Fruit fly (Drosophila melanogaster) whole organism, embryonic: ENCODE data around the gene CG13086.

Experiments
- Atf-2 ChIP-seq: fragments of 200-800 bp; sonication (Bioruptor generic); optimal IDR thresholded peaks from 2 replicates; lab custom pipeline; 2016; ENCODE audit warnings: missing biosample characterization, missing genetic modification characterization
- Atf6 ChIP-seq: fragments of 200-800 bp; sonication (Bioruptor generic); IDR thresholded peaks from 2 replicates; pipeline ENCODE4 v1.3.6; 2022; ENCODE audit warnings: missing biosample characterization, missing genetic modification characterization
- CG10979 ChIP-seq: fragments of 200-800 bp; sonication (Bioruptor generic); optimal IDR thresholded peaks from 2 replicates; lab custom pipeline; 2018; ENCODE audit warnings: missing biosample characterization, mild to moderate bottlenecking, missing genetic modification characterization, moderate library complexity
- CG11695 ChIP-seq: fragments of 200-800 bp; sonication (Bioruptor generic); IDR thresholded peaks from 3 replicates; pipeline ENCODE4 v1.3.6; 2022; ENCODE audit warnings: missing biosample characterization, missing genetic modification characterization
- CG12391 ChIP-seq: fragments of 200-800 bp; sonication (Bioruptor generic); optimal IDR thresholded peaks from 3 replicates; lab custom pipeline; 2018; ENCODE audit warnings: missing biosample characterization, mild to moderate bottlenecking, missing genetic modification characterization, moderate library complexity
- CG17186 ChIP-seq: fragments of 200-800 bp; sonication (Bioruptor generic); optimal IDR thresholded peaks from 3 replicates; lab custom pipeline; 2017; ENCODE audit warnings: missing biosample characterization, missing genetic modification reagents, missing genetic modification characterization
- CG18262 ChIP-seq: fragments of 200-800 bp; optimal IDR thresholded peaks from 3 replicates; lab custom pipeline; 2019; ENCODE audit warnings: missing biosample characterization, mild to moderate bottlenecking, missing genetic modification characterization, moderate library complexity
- CG18476 ChIP-seq: fragments of 200-800 bp; sonication (Bioruptor generic); optimal IDR thresholded peaks from 2 replicates; lab custom pipeline; 2016; ENCODE audit warnings: missing biosample characterization, mild to moderate bottlenecking, missing genetic modification characterization
- CG2202 ChIP-seq: fragments of 200-800 bp; sonication (Bioruptor generic); optimal IDR thresholded peaks from 2 replicates; lab custom pipeline; 2018; ENCODE audit warnings: missing biosample characterization, mild to moderate bottlenecking, missing genetic modification characterization
- CG30431 ChIP-seq: fragments of 200-800 bp; sonication (Bioruptor generic); optimal IDR thresholded peaks from 2 replicates; lab custom pipeline; 2017; ENCODE audit warnings: missing biosample characterization, missing genetic modification characterization
- CG32532 ChIP-seq: fragments of 200-800 bp; sonication (Bioruptor generic); IDR thresholded peaks from 2 replicates; pipeline ENCODE4 v1.3.6; 2022; ENCODE audit warnings: missing biosample characterization, missing genetic modification characterization
- CG33557 ChIP-seq: fragments of 200-800 bp; sonication (Bioruptor generic); optimal IDR thresholded peaks from 2 replicates; lab custom pipeline; 2019; ENCODE audit warnings: missing biosample characterization, mild to moderate bottlenecking, missing genetic modification characterization, moderate library complexity
- CG3847 ChIP-seq: fragments of 200-800 bp; sonication (Bioruptor generic); IDR thresholded peaks from 2 replicates; pipeline ENCODE4 v1.3.6; 2022; ENCODE audit warnings: missing biosample characterization, missing genetic modification characterization
- CG42726 ChIP-seq: fragments of 200-800 bp; sonication (Bioruptor generic); IDR thresholded peaks from 2 replicates; pipeline ENCODE4 v1.3.6; 2022; ENCODE audit warnings: missing biosample characterization, missing genetic modification characterization; ENCODE audit not compliant: partially characterized antibody
- CG4617 ChIP-seq: fragments of 200-800 bp; sonication (Bioruptor generic); optimal IDR thresholded peaks from 3 replicates; lab custom pipeline; 2016; ENCODE audit warnings: missing biosample characterization, missing genetic modification characterization, borderline replicate concordance
- CG4854 ChIP-seq: fragments of 200-800 bp; sonication (Bioruptor generic); optimal IDR thresholded peaks from 2 replicates; lab custom pipeline; 2016; ENCODE audit warnings: missing biosample characterization, missing genetic modification characterization, inconsistent platforms
- CG5245 ChIP-seq: fragments of 200-800 bp; sonication (Bioruptor generic); optimal IDR thresholded peaks from 3 replicates; lab custom pipeline; 2016; ENCODE audit warnings: missing biosample characterization, missing genetic modification characterization
- CG5953 ChIP-seq: fragments of 200-800 bp; sonication (Bioruptor generic); IDR thresholded peaks from 2 replicates; pipeline ENCODE4 v1.3.6; 2022; ENCODE audit warnings: missing biosample characterization, missing genetic modification characterization
- CG6689 ChIP-seq: fragments of 200-800 bp; sonication (Bioruptor generic); IDR thresholded peaks from 2 replicates; pipeline ENCODE4 v1.3.6; 2022; ENCODE audit warnings: missing biosample characterization, missing genetic modification characterization
- CG7357 ChIP-seq: fragments of 200-800 bp; sonication (Bioruptor generic); IDR thresholded peaks from 3 replicates; pipeline ENCODE4 v1.3.6; 2022; ENCODE audit warnings: missing biosample characterization, missing genetic modification characterization
- CG7963 ChIP-seq: fragments of 200-800 bp; sonication (Bioruptor generic); IDR thresholded peaks from 3 replicates; pipeline ENCODE4 v1.3.6; 2022; ENCODE audit warnings: missing biosample characterization, missing genetic modification characterization; ENCODE audit not compliant: partially characterized antibody
- CG8281 ChIP-seq: fragments of 200-800 bp; sonication (Bioruptor generic); optimal IDR thresholded peaks from 2 replicates; lab custom pipeline; 2018; ENCODE audit warnings: missing biosample characterization, mild to moderate bottlenecking, missing genetic modification characterization, moderate library complexity
- CTCF ChIP-seq: fragments of 200-800 bp; sonication (Bioruptor generic); optimal IDR thresholded peaks from 2 replicates; lab custom pipeline; 2017; ENCODE audit warnings: missing biosample characterization, mild to moderate bottlenecking, missing genetic modification characterization, moderate library complexity
- CoRest ChIP-seq: fragments of 200-800 bp; sonication (Bioruptor generic); optimal IDR thresholded peaks from 3 replicates; lab custom pipeline; 2018; ENCODE audit warnings: missing biosample characterization, mild to moderate bottlenecking, missing genetic modification characterization, moderate library complexity
- Dll ChIP-seq: fragments of 200-800 bp; sonication (Bioruptor generic); IDR thresholded peaks from 4 replicates; pipeline ENCODE4 v1.3.6; 2022; ENCODE audit warnings: missing biosample characterization, missing genetic modification characterization; ENCODE audit not compliant: partially characterized antibody
- Elba2 ChIP-seq: fragments of 200-800 bp; sonication (Bioruptor generic); optimal IDR thresholded peaks from 3 replicates; lab custom pipeline; 2016; ENCODE audit warnings: missing biosample characterization, missing genetic modification characterization
- HHEX ChIP-seq: fragments of 200-800 bp; sonication (Bioruptor generic); optimal IDR thresholded peaks from 3 replicates; lab custom pipeline; 2017; ENCODE audit warnings: missing biosample characterization, mild to moderate bottlenecking, missing genetic modification characterization, missing genetic modification reagents
- HLH54F ChIP-seq: fragments of 200-800 bp; sonication (Bioruptor generic); optimal IDR thresholded peaks from 3 replicates; lab custom pipeline; 2016; ENCODE audit warnings: missing biosample characterization, missing genetic modification characterization
- HLHmδ ChIP-seq: fragments of 200-800 bp; sonication (Bioruptor generic); optimal IDR thresholded peaks from 2 replicates; lab custom pipeline; 2018; ENCODE audit warnings: missing biosample characterization, mild to moderate bottlenecking, missing genetic modification characterization, moderate library complexity
- Kr ChIP-seq: fragments of 200-800 bp; sonication (Bioruptor generic); optimal IDR thresholded peaks from 2 replicates; lab custom pipeline; 2017; ENCODE audit warnings: missing biosample characterization, mild to moderate bottlenecking, missing genetic modification characterization
- MBD-R2 ChIP-seq: fragments of 200-800 bp; sonication (Bioruptor generic); IDR thresholded peaks from 2 replicates; pipeline ENCODE4 v1.3.6; 2022; ENCODE audit warnings: missing biosample characterization, missing genetic modification characterization
- NfI ChIP-seq: fragments of 200-800 bp; sonication (Bioruptor generic); optimal IDR thresholded peaks from 3 replicates; lab custom pipeline; 2018; ENCODE audit warnings: missing biosample characterization, mild to moderate bottlenecking, missing genetic modification characterization, moderate library complexity
- Spps ChIP-seq: fragments of 200-800 bp; sonication (Bioruptor generic); optimal IDR thresholded peaks from 2 replicates; lab custom pipeline; 2018; ENCODE audit warnings: missing biosample characterization, mild to moderate bottlenecking, missing genetic modification characterization
- ap ChIP-seq: fragments of 200-800 bp; sonication (Bioruptor generic); IDR thresholded peaks from 2 replicates; pipeline ENCODE4 v1.3.6; 2022; ENCODE audit warnings: missing biosample characterization, missing genetic modification characterization
- az2 ChIP-seq: fragments of 200-800 bp; sonication (Bioruptor generic); optimal IDR thresholded peaks from 3 replicates; lab custom pipeline; 2016; ENCODE audit warnings: missing biosample characterization, missing genetic modification characterization
- bab2 ChIP-seq: fragments of 200-800 bp; sonication (Bioruptor generic); optimal IDR thresholded peaks from 2 replicates; lab custom pipeline; 2016; ENCODE audit warnings: missing biosample characterization, missing genetic modification characterization
- chm ChIP-seq: fragments of 200-800 bp; sonication (Bioruptor generic); IDR thresholded peaks from 2 replicates; pipeline ENCODE4 v1.3.6; 2022; ENCODE audit warnings: missing biosample characterization, missing genetic modification characterization
- ems ChIP-seq: fragments of 200-800 bp; sonication (Bioruptor generic); optimal IDR thresholded peaks from 3 replicates; lab custom pipeline; 2016; ENCODE audit warnings: missing biosample characterization, missing genetic modification characterization
- fd96Cb ChIP-seq: fragments of 200-800 bp; sonication (Bioruptor generic); optimal IDR thresholded peaks from 2 replicates; lab custom pipeline; 2018; ENCODE audit warnings: missing biosample characterization, mild to moderate bottlenecking, missing genetic modification characterization, moderate library complexity
- grau ChIP-seq: fragments of 200-800 bp; optimal IDR thresholded peaks from 3 replicates; lab custom pipeline; 2019; ENCODE audit warnings: missing biosample characterization, mild to moderate bottlenecking, missing genetic modification characterization, moderate library complexity
- hkb ChIP-seq, 2 experiments: fragments of 200-800 bp in 1 of 2; fragments of >200 bp in 1 of 2; sonication (Bioruptor generic) in 1 of 2; IDR thresholded peaks in 1 of 2; optimal IDR thresholded peaks in 1 of 2; 2 replicates each; pipeline versions ENCODE4 v1.3.6 to Lab custom; 2017 to 2022; ENCODE audit warnings: missing biosample characterization in 1 of 2, missing genetic modification characterization in 1 of 2
- mam ChIP-seq: fragments of 200-800 bp; sonication (Bioruptor generic); optimal IDR thresholded peaks from 3 replicates; lab custom pipeline; 2016; ENCODE audit warnings: missing biosample characterization, missing genetic modification characterization
- mirr ChIP-seq: fragments of 200-800 bp; sonication (Bioruptor generic); optimal IDR thresholded peaks from 3 replicates; lab custom pipeline; 2018; ENCODE audit warnings: missing biosample characterization, mild to moderate bottlenecking, missing genetic modification characterization
- pan ChIP-seq, 4 experiments: fragments of >200 bp in 3 of 4; fragments of 200-800 bp in 1 of 4; sonication (Bioruptor generic) in 1 of 4; optimal IDR thresholded peaks in 3 of 4; IDR thresholded peaks in 1 of 4; 2 replicates each; pipeline versions ENCODE4 v1.3.6 to Lab custom; 2017 to 2022; ENCODE audit warnings: missing biosample characterization in 2 of 4, missing genetic modification characterization in 2 of 4, mixed read lengths in 1 of 4
- pros ChIP-seq: fragments of 200-800 bp; sonication (Bioruptor generic); optimal IDR thresholded peaks from 3 replicates; lab custom pipeline; 2019; ENCODE audit warnings: missing biosample characterization, mild to moderate bottlenecking, missing genetic modification characterization, moderate library complexity
- salm ChIP-seq: fragments of 200-800 bp; sonication (Bioruptor generic); optimal IDR thresholded peaks from 2 replicates; lab custom pipeline; 2018; ENCODE audit warnings: missing biosample characterization, mild to moderate bottlenecking, missing genetic modification characterization
- sc ChIP-seq, 3 experiments: fragments of >200 bp in 2 of 3; fragments of 200-800 bp in 1 of 3; sonication (Bioruptor generic) in 1 of 3; optimal IDR thresholded peaks; 2 replicates in 2 of 3; 3 replicates in 1 of 3; lab custom pipeline; 2017; ENCODE audit warnings: mild to moderate bottlenecking in 1 of 3, missing biosample characterization in 1 of 3, missing genetic modification characterization in 1 of 3, missing genetic modification reagents in 1 of 3
- slp2 ChIP-seq: fragments of 200-800 bp; sonication (Bioruptor generic); optimal IDR thresholded peaks from 2 replicates; lab custom pipeline; 2016; ENCODE audit warnings: missing biosample characterization, missing genetic modification characterization
- vfl ChIP-seq: fragments of 200-800 bp; sonication (Bioruptor generic); optimal IDR thresholded peaks from 2 replicates; lab custom pipeline; 2016; ENCODE audit warnings: missing biosample characterization, missing genetic modification characterization
- zen ChIP-seq: fragments of 200-800 bp; sonication (Bioruptor generic); optimal IDR thresholded peaks from 3 replicates; lab custom pipeline; 2018; ENCODE audit warnings: missing biosample characterization, mild to moderate bottlenecking, missing genetic modification characterization, moderate library complexity

CG13086 gene

dm6 chr2L:19342018-19342417, 22.2 kb upstream of the CG13086 start (continued):
- TF ChIP-seq CG10979 (tag; lab: Kevin White, UChicago) (peak; percentile 81), CG33557 (GFP tag; lab: Kevin White, UChicago) (peak; percentile 34), CG12391 (tag; lab: Kevin White, UChicago) (peak; percentile 60), NfI (no peak), CG8281 (no peak), CG32532 (GFP tag; lab: Robert Waterston, UW) (no peak), mirr (GFP tag; lab: Kevin White, UChicago) (no peak), fd96Cb (tag; lab: Kevin White, UChicago) (peak; percentile 65), CG3847 (no peak), CG18476 (GFP tag; lab: Kevin White, UChicago) (no peak), CG5245 (GFP tag; lab: Kevin White, UChicago) (no peak), Dll (GFP tag; lab: Robert Waterston, UW) (no peak), vfl (GFP tag; lab: Kevin White, UChicago) (no peak), CG11695 (GFP tag; lab: Robert Waterston, UW) (0 out of 3 replicates have a peak, but pooled peaks have one; percentile 16), az2 (GFP tag; lab: Kevin White, UChicago) (peak; percentile 58), CG17186 (no peak), HHEX (no peak), CG30431 (GFP tag; lab: Kevin White, UChicago) (no peak), Atf-2 (GFP tag; lab: Kevin White, UChicago) (peak; percentile 28), Elba2 (no peak), pan (optimal IDR thresholded peaks at IDR 0.05; lab: Kevin White, UChicago) (no peak), pan (GFP tag; optimal IDR thresholded peaks at IDR 0.05 in 1 of 2, IDR thresholded peaks at IDR 0.05 in 1 of 2) (no peak), salm (tag; lab: Kevin White, UChicago) (no peak), ap (GFP tag; lab: Robert Waterston, UW) (no peak), CG4854 (GFP tag; lab: Kevin White, UChicago) (no peak), pros (GFP tag; lab: Kevin White, UChicago) (no peak), CG42726 (GFP tag; lab: Robert Waterston, UW) (no peak), Atf6 (GFP tag; lab: Robert Waterston, UW) (no peak), Spps (tag; lab: Kevin White, UChicago) (peak; percentile 55), bab2 (GFP tag; lab: Kevin White, UChicago) (peak; percentile 29), HLHmδ (GFP tag; lab: Kevin White, UChicago) (no peak), zen (tag; lab: Kevin White, UChicago) (no peak), CG4617 (GFP tag; lab: Kevin White, UChicago) (no peak), hkb (optimal IDR thresholded peaks at IDR 0.05; lab: Kevin White, UChicago) (no peak), hkb (GFP tag; IDR thresholded peaks at IDR 0.05; lab: Robert Waterston, UW) (no peak), CG7357 (peak; percentile 13; the same call in 1 of the 3 replicates), chm (GFP tag; lab: Robert Waterston, UW) (no peak; the same call in 1 of the 2 replicates), CG5953 (GFP tag; lab: Robert Waterston, UW) (no peak), CG2202 (peak; percentile 51), HLH54F (no peak), sc (optimal IDR thresholded peaks at IDR 0.05; lab: Kevin White, UChicago) (no peak), sc (GFP tag; optimal IDR thresholded peaks at IDR 0.05; lab: Kevin White, UChicago) (peak; percentile 53), CoRest (tag; lab: Kevin White, UChicago) (peak; percentile 37), slp2 (GFP tag; lab: Kevin White, UChicago) (no peak), mam (GFP tag; lab: Kevin White, UChicago) (no peak), CG6689 (peak; percentile 42; the same call in 1 of the 2 replicates), ems (GFP tag; lab: Kevin White, UChicago) (no peak), CTCF (no peak), grau (tag; lab: Kevin White, UChicago) (peak; percentile 48), Kr (GFP tag; lab: Kevin White, UChicago) (no peak), MBD-R2 (GFP tag; lab: Robert Waterston, UW) (no peak), CG7963 (no peak), CG18262 (tag; lab: Kevin White, UChicago) (peak; percentile 76)
